Fruit fly (Drosophila melanogaster) whole organism, embryonic: ENCODE data around the gene Gr61a.

Experiments used
- ATbp ChIP-seq: fragments of 200-800 bp; sonication (Bioruptor generic); optimal IDR thresholded peaks from 2 replicates; lab custom pipeline; 2017; ENCODE audit warnings: missing biosample characterization, mild to moderate bottlenecking, missing genetic modification characterization, missing genetic modification reagents
- Atf6 ChIP-seq: fragments of 200-800 bp; sonication (Bioruptor generic); IDR thresholded peaks from 2 replicates; pipeline ENCODE4 v1.3.6; 2022; ENCODE audit warnings: missing biosample characterization, missing genetic modification characterization
- BEAF-32 ChIP-seq: fragments of 200-800 bp; sonication (Bioruptor generic); optimal IDR thresholded peaks from 3 replicates; lab custom pipeline; 2017; ENCODE audit warnings: missing biosample characterization, missing genetic modification characterization, mild to moderate bottlenecking, moderate library complexity, missing genetic modification reagents
- CG10321 ChIP-seq: fragments of 200-800 bp; sonication (Bioruptor generic); IDR thresholded peaks from 2 replicates; pipeline ENCODE4 v1.3.6; 2022; ENCODE audit warnings: missing biosample characterization, missing genetic modification characterization
- CG10654 ChIP-seq: fragments of 200-800 bp; sonication (Bioruptor generic); optimal IDR thresholded peaks from 2 replicates; lab custom pipeline; 2016; ENCODE audit warnings: missing biosample characterization, missing genetic modification characterization
- CG10979 ChIP-seq: fragments of 200-800 bp; sonication (Bioruptor generic); optimal IDR thresholded peaks from 2 replicates; lab custom pipeline; 2018; ENCODE audit warnings: missing biosample characterization, mild to moderate bottlenecking, missing genetic modification characterization, moderate library complexity
- CG14860 ChIP-seq: fragments of 200-800 bp; sonication (Bioruptor generic); IDR thresholded peaks from 3 replicates; pipeline ENCODE4 v1.3.6; 2022; ENCODE audit warnings: missing biosample characterization, missing genetic modification characterization; ENCODE audit not compliant: partially characterized antibody
- CG18619 ChIP-seq: fragments of 200-800 bp; sonication (Bioruptor generic); optimal IDR thresholded peaks from 3 replicates; lab custom pipeline; 2017; ENCODE audit warnings: missing biosample characterization, mild to moderate bottlenecking, missing genetic modification characterization
- CG2712 ChIP-seq: fragments of 200-800 bp; optimal IDR thresholded peaks from 3 replicates; lab custom pipeline; 2019; ENCODE audit warnings: missing biosample characterization, mild to moderate bottlenecking, missing genetic modification characterization, moderate library complexity
- CG31388 ChIP-seq: fragments of 200-800 bp; sonication (Bioruptor generic); optimal IDR thresholded peaks from 2 replicates; lab custom pipeline; 2016; ENCODE audit warnings: missing biosample characterization, missing genetic modification characterization
- CG3407 ChIP-seq: fragments of 200-800 bp; sonication (Bioruptor generic); optimal IDR thresholded peaks from 2 replicates; lab custom pipeline; 2018; ENCODE audit warnings: missing biosample characterization, mild to moderate bottlenecking, missing genetic modification characterization
- CG6254 ChIP-seq: fragments of 200-800 bp; sonication (Bioruptor generic); optimal IDR thresholded peaks from 3 replicates; lab custom pipeline; 2017; ENCODE audit warnings: mild to moderate bottlenecking, missing biosample characterization, missing genetic modification reagents, missing genetic modification characterization
- CG6765 ChIP-seq: fragments of 200-800 bp; sonication (Bioruptor generic); optimal IDR thresholded peaks from 3 replicates; lab custom pipeline; 2017; ENCODE audit warnings: missing biosample characterization, mild to moderate bottlenecking, missing genetic modification characterization
- CG8089 ChIP-seq: fragments of 200-800 bp; sonication (Bioruptor generic); optimal IDR thresholded peaks from 3 replicates; lab custom pipeline; 2016; ENCODE audit warnings: missing biosample characterization, missing genetic modification characterization
- CG8281 ChIP-seq: fragments of 200-800 bp; sonication (Bioruptor generic); optimal IDR thresholded peaks from 2 replicates; lab custom pipeline; 2018; ENCODE audit warnings: missing biosample characterization, mild to moderate bottlenecking, missing genetic modification characterization, moderate library complexity
- CG9932 ChIP-seq: fragments of 200-800 bp; sonication (Bioruptor generic); IDR thresholded peaks from 2 replicates; pipeline ENCODE4 v1.3.6; 2022; ENCODE audit warnings: missing biosample characterization, missing genetic modification characterization
- CoRest ChIP-seq: fragments of 200-800 bp; sonication (Bioruptor generic); optimal IDR thresholded peaks from 3 replicates; lab custom pipeline; 2018; ENCODE audit warnings: missing biosample characterization, mild to moderate bottlenecking, missing genetic modification characterization, moderate library complexity
- D19A ChIP-seq: fragments of 200-800 bp; optimal IDR thresholded peaks from 3 replicates; lab custom pipeline; 2019; ENCODE audit warnings: missing biosample characterization, mild to moderate bottlenecking, missing genetic modification characterization, moderate library complexity
- D19B ChIP-seq: fragments of 200-800 bp; sonication (Bioruptor generic); optimal IDR thresholded peaks from 2 replicates; lab custom pipeline; 2017; ENCODE audit warnings: missing biosample characterization, mild to moderate bottlenecking, missing genetic modification characterization
- Dref ChIP-seq: fragments of 200-800 bp; sonication (Bioruptor generic); IDR thresholded peaks from 2 replicates; pipeline ENCODE4 v1.3.6; 2022; ENCODE audit warnings: missing biosample characterization, missing genetic modification characterization
- E2f1 ChIP-seq: fragments of 200-800 bp; sonication (Bioruptor generic); IDR thresholded peaks from 2 replicates; pipeline ENCODE4 v1.3.6; 2022; ENCODE audit warnings: missing biosample characterization, missing genetic modification characterization
- HLH54F ChIP-seq: fragments of 200-800 bp; sonication (Bioruptor generic); optimal IDR thresholded peaks from 3 replicates; lab custom pipeline; 2016; ENCODE audit warnings: missing biosample characterization, missing genetic modification characterization
- Jarid2 ChIP-seq: fragments of 200-800 bp; sonication (Bioruptor generic); optimal IDR thresholded peaks from 3 replicates; lab custom pipeline; 2017; ENCODE audit warnings: mild to moderate bottlenecking, missing biosample characterization, missing genetic modification reagents, missing genetic modification characterization
- MBD-R2 ChIP-seq: fragments of 200-800 bp; sonication (Bioruptor generic); IDR thresholded peaks from 2 replicates; pipeline ENCODE4 v1.3.6; 2022; ENCODE audit warnings: missing biosample characterization, missing genetic modification characterization
- Spps ChIP-seq: fragments of 200-800 bp; sonication (Bioruptor generic); optimal IDR thresholded peaks from 2 replicates; lab custom pipeline; 2018; ENCODE audit warnings: missing biosample characterization, mild to moderate bottlenecking, missing genetic modification characterization
- YL-1 ChIP-seq: fragments of 200-800 bp; sonication (Bioruptor generic); optimal IDR thresholded peaks from 3 replicates; lab custom pipeline; 2017; ENCODE audit warnings: missing biosample characterization, mild to moderate bottlenecking, missing genetic modification characterization
- aop ChIP-seq: fragments of 200-800 bp; sonication (Bioruptor generic); IDR thresholded peaks from 2 replicates; pipeline ENCODE4 v1.3.6; 2022; ENCODE audit warnings: missing biosample characterization, missing genetic modification characterization
- ara ChIP-seq: fragments of 200-800 bp; sonication (Bioruptor generic); IDR thresholded peaks from 2 replicates; pipeline ENCODE4 v1.3.6; 2022; ENCODE audit warnings: missing biosample characterization, missing genetic modification characterization
- ci ChIP-seq: fragments of 200-800 bp; sonication (Bioruptor generic); IDR thresholded peaks from 3 replicates; pipeline ENCODE4 v1.3.6; 2022; ENCODE audit warnings: missing biosample characterization, missing genetic modification characterization
- corto ChIP-seq: fragments of 200-800 bp; sonication (Bioruptor generic); optimal IDR thresholded peaks from 2 replicates; lab custom pipeline; 2016; ENCODE audit warnings: missing biosample characterization, mild to moderate bottlenecking, missing genetic modification characterization, moderate library complexity
- crc ChIP-seq: fragments of 200-800 bp; sonication (Bioruptor generic); optimal IDR thresholded peaks from 2 replicates; lab custom pipeline; 2016; ENCODE audit warnings: missing biosample characterization, missing genetic modification characterization
- crol ChIP-seq: fragments of 200-800 bp; sonication (Bioruptor generic); IDR thresholded peaks from 2 replicates; pipeline ENCODE4 v1.3.6; 2022; ENCODE audit warnings: missing biosample characterization, missing genetic modification characterization
- dmrt11E ChIP-seq: fragments of 200-800 bp; sonication (Bioruptor generic); optimal IDR thresholded peaks from 3 replicates; lab custom pipeline; 2018; ENCODE audit warnings: missing biosample characterization, mild to moderate bottlenecking, missing genetic modification characterization, moderate library complexity
- dysf ChIP-seq: fragments of 200-800 bp; sonication (Bioruptor generic); IDR thresholded peaks from 3 replicates; pipeline ENCODE4 v1.3.6; 2022; ENCODE audit warnings: missing biosample characterization, missing genetic modification characterization
- emc ChIP-seq: fragments of 200-800 bp; sonication (Bioruptor generic); optimal IDR thresholded peaks from 2 replicates; lab custom pipeline; 2016; ENCODE audit warnings: missing biosample characterization, missing genetic modification characterization
- ewg ChIP-seq: fragments of 200-800 bp; sonication (Bioruptor generic); optimal IDR thresholded peaks from 3 replicates; lab custom pipeline; 2017; ENCODE audit warnings: mild to moderate bottlenecking, missing biosample characterization, missing genetic modification reagents, missing genetic modification characterization
- exex ChIP-seq: fragments of 200-800 bp; sonication (Bioruptor generic); optimal IDR thresholded peaks from 4 replicates; lab custom pipeline; 2018; ENCODE audit warnings: missing biosample characterization, mild to moderate bottlenecking, missing genetic modification characterization, moderate library complexity
- fd102C ChIP-seq: fragments of 200-800 bp; sonication (Bioruptor generic); optimal IDR thresholded peaks from 2 replicates; lab custom pipeline; 2018; ENCODE audit warnings: missing biosample characterization, mild to moderate bottlenecking, missing genetic modification characterization, moderate library complexity
- gcm ChIP-seq: fragments of 200-800 bp; sonication (Bioruptor generic); optimal IDR thresholded peaks from 2 replicates; lab custom pipeline; 2019; ENCODE audit warnings: missing biosample characterization, mild to moderate bottlenecking, missing genetic modification characterization, moderate library complexity
- insv ChIP-seq, 2 experiments: fragments of 200-800 bp; sonication (Bioruptor generic); optimal IDR thresholded peaks; 3 replicates each; lab custom pipeline; 2016 to 2018; ENCODE audit warnings: missing biosample characterization in 2 of 2, missing genetic modification characterization in 2 of 2
- kah ChIP-seq: fragments of 200-800 bp; sonication (Bioruptor generic); optimal IDR thresholded peaks from 2 replicates; lab custom pipeline; 2018; ENCODE audit warnings: missing biosample characterization, mild to moderate bottlenecking, missing genetic modification characterization
- lbe ChIP-seq: fragments of 200-800 bp; sonication (Bioruptor generic); optimal IDR thresholded peaks from 2 replicates; lab custom pipeline; 2016; ENCODE audit warnings: missing biosample characterization, mild to moderate bottlenecking, missing genetic modification characterization
- lov ChIP-seq, 2 experiments: fragments of 200-800 bp in 1 of 2; fragments of >200 bp in 1 of 2; sonication (Bioruptor generic) in 1 of 2; IDR thresholded peaks in 1 of 2; optimal IDR thresholded peaks in 1 of 2; 2 replicates in 1 of 2; 3 replicates in 1 of 2; pipeline versions ENCODE4 v1.3.6 to Lab custom; 2017 to 2022; ENCODE audit warnings: missing biosample characterization in 1 of 2, missing genetic modification characterization in 1 of 2
- run ChIP-seq: fragments of 200-800 bp; sonication (Bioruptor generic); optimal IDR thresholded peaks from 3 replicates; lab custom pipeline; 2018; ENCODE audit warnings: missing biosample characterization, mild to moderate bottlenecking, missing genetic modification characterization
- sd ChIP-seq: fragments of 200-800 bp; sonication (Bioruptor generic); optimal IDR thresholded peaks from 3 replicates; lab custom pipeline; 2018; ENCODE audit warnings: missing biosample characterization, mild to moderate bottlenecking, missing genetic modification characterization, moderate library complexity
- shn ChIP-seq: fragments of 200-800 bp; sonication (Bioruptor generic); optimal IDR thresholded peaks from 3 replicates; lab custom pipeline; 2016; ENCODE audit warnings: missing biosample characterization, missing genetic modification characterization
- sim ChIP-seq: fragments of 200-800 bp; sonication (Bioruptor generic); IDR thresholded peaks from 2 replicates; pipeline ENCODE4 v1.3.6; 2022; ENCODE audit warnings: missing biosample characterization, missing genetic modification characterization
- tgo ChIP-seq: fragments of 200-800 bp; sonication (Bioruptor generic); IDR thresholded peaks from 3 replicates; pipeline ENCODE4 v1.3.6; 2022; ENCODE audit warnings: missing biosample characterization, missing genetic modification characterization
- vnd ChIP-seq: fragments of 200-800 bp; sonication (Bioruptor generic); IDR thresholded peaks from 3 replicates; pipeline ENCODE4 v1.3.6; 2022; ENCODE audit warnings: missing biosample characterization, missing genetic modification characterization; ENCODE audit not compliant: partially characterized antibody
- zfh1 ChIP-seq: fragments of 200-800 bp; sonication (Bioruptor generic); IDR thresholded peaks from 3 replicates; pipeline ENCODE4 v1.3.6; 2022; ENCODE audit warnings: missing biosample characterization, missing genetic modification characterization

The Gr61a gene

dm6 chr3L:813229-813837, 27.9 kb upstream of the Gr61a start (continued):
- TF ChIP-seq corto (GFP tag; lab: Kevin White, UChicago) = no peak
- TF ChIP-seq CG10321 (GFP tag; lab: Robert Waterston, UW) = no peak
- no peak for TF ChIP-seq YL-1
- TF ChIP-seq zfh1 (GFP tag; lab: Robert Waterston, UW) = peak; percentile 31; the same call in 1 of the 3 replicates
- TF ChIP-seq kah (GFP tag; lab: Kevin White, UChicago) = no peak
- no peak for TF ChIP-seq dmrt11E (tag; lab: Kevin White, UChicago)
- TF ChIP-seq ci = peak; percentile 51; the same call in 1 of the 3 replicates
- TF ChIP-seq CG6254 (GFP tag; lab: Kevin White, UChicago) = no peak
- no peak for TF ChIP-seq Atf6 (GFP tag; lab: Robert Waterston, UW)
- TF ChIP-seq crol (GFP tag; lab: Robert Waterston, UW) = no peak
- TF ChIP-seq CoRest (tag; lab: Kevin White, UChicago) = no peak
- no peak for TF ChIP-seq sim (GFP tag; lab: Robert Waterston, UW)
- TF ChIP-seq tgo (GFP tag; lab: Robert Waterston, UW) = no peak
- no peak for TF ChIP-seq Spps (tag; lab: Kevin White, UChicago)
- TF ChIP-seq CG10654 (GFP tag; lab: Kevin White, UChicago) = no peak
- TF ChIP-seq dysf (GFP tag; lab: Robert Waterston, UW) = peak; percentile 22; the same call in 1 of the 3 replicates
- no peak for TF ChIP-seq CG8089
- 0 out of 2 replicates have a peak, but pooled peaks have one; percentile 15 for TF ChIP-seq ara (GFP tag; lab: Robert Waterston, UW)
- TF ChIP-seq aop = no peak
- TF ChIP-seq Jarid2 = no peak
- no peak for TF ChIP-seq CG14860 (GFP tag; lab: Robert Waterston, UW)
- no peak for TF ChIP-seq shn (GFP tag; lab: Kevin White, UChicago)
- TF ChIP-seq gcm = peak; percentile 7
- no peak for TF ChIP-seq lov (optimal IDR thresholded peaks at IDR 0.05; lab: Kevin White, UChicago)
- TF ChIP-seq lov (GFP tag; IDR thresholded peaks at IDR 0.05; lab: Robert Waterston, UW) = no peak
- no peak for TF ChIP-seq D19B (GFP tag; lab: Kevin White, UChicago)
- no peak for TF ChIP-seq Dref (GFP tag; lab: Robert Waterston, UW)
- TF ChIP-seq E2f1 (GFP tag; lab: Robert Waterston, UW) = no peak
- TF ChIP-seq CG18619 (GFP tag; lab: Kevin White, UChicago) = no peak
- TF ChIP-seq CG9932 (GFP tag; lab: Robert Waterston, UW) = no peak
- TF ChIP-seq HLH54F (GFP tag; lab: Kevin White, UChicago) = no peak
- no peak for TF ChIP-seq CG6765
- no peak for TF ChIP-seq sd (tag; lab: Kevin White, UChicago)
- TF ChIP-seq BEAF-32 (GFP tag; lab: Kevin White, UChicago) = no peak
- TF ChIP-seq vnd = no peak
- no peak for TF ChIP-seq insv (GFP tag; optimal IDR thresholded peaks at IDR 0.05; lab: Kevin White, UChicago)
- no peak for TF ChIP-seq lbe (GFP tag; lab: Kevin White, UChicago)
- no peak for TF ChIP-seq emc (GFP tag; lab: Kevin White, UChicago)
- TF ChIP-seq CG10979 (tag; lab: Kevin White, UChicago) = peak; percentile 19
- no peak for TF ChIP-seq CG8281 (tag; lab: Kevin White, UChicago)
- TF ChIP-seq MBD-R2 (GFP tag; lab: Robert Waterston, UW) = no peak
- no peak for TF ChIP-seq run (tag; lab: Kevin White, UChicago)
- TF ChIP-seq fd102C (GFP tag; lab: Kevin White, UChicago) = no peak
- no peak for TF ChIP-seq D19A (tag; lab: Kevin White, UChicago)
- no peak for TF ChIP-seq crc (GFP tag; lab: Kevin White, UChicago)
- TF ChIP-seq CG3407 = no peak
- no peak for TF ChIP-seq CG31388 (GFP tag; lab: Kevin White, UChicago)
- TF ChIP-seq ATbp (GFP tag; lab: Kevin White, UChicago) = peak; percentile 21
- no peak for TF ChIP-seq exex (tag; lab: Kevin White, UChicago)
- TF ChIP-seq CG2712 = peak; percentile 23
- TF ChIP-seq ewg (GFP tag; lab: Kevin White, UChicago) = peak; percentile 14
